Worm (Caenorhabditis elegans): ENCODE results near the gene Y38H6A.3.

Y38H6A.3 gene

DNA sequence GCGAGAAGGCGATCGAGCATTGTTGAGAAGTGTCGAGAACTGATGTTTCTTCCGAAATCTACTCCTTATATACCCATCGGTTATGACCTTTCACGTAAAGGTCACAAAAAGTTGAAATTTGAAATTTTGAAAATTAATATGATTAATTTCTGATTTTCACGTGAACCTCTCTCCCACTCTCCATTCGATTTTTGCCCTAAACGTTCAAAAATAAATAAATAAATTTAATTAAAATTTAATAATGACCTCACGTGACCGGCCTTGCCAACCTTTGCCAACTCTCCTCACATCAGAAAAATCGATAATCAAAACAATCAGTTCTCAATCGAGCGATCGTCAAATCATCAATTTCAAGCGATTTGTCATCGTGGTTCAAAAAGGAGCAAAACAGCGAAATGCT is 27.5 kb upstream of the Y38H6A.3 start, which contains the start of gene Y113G7C.1:
Gene Y113G7C.1 (plus strand): TSS at position 301 of the 400 bp plus-strand sequence.
- no peak for TF ChIP-seq nhr-43 (tag; optimal IDR thresholded peaks at IDR 0.05; ENCODE audit: poor library complexity, severe bottlenecking)
- no peak for TF ChIP-seq unc-39 (tag; optimal IDR thresholded peaks at IDR 0.05)
- TF ChIP-seq nhr-67 (tag; optimal IDR thresholded peaks at IDR 0.05) = no peak
- TF ChIP-seq ceh-28 (tag; optimal IDR thresholded peaks at IDR 0.05) = no peak
- no peak for TF ChIP-seq lin-15B (tag; optimal IDR thresholded peaks at IDR 0.05)
- no peak for TF ChIP-seq egl-27 (tag; optimal IDR thresholded peaks at IDR 0.05)
- no peak for TF ChIP-seq nhr-23 (tag; optimal IDR thresholded peaks at IDR 0.05)
- no peak for TF ChIP-seq elt-1 (tag; optimal IDR thresholded peaks at IDR 0.05)
- no peak for TF ChIP-seq mdl-1 (tag; optimal IDR thresholded peaks at IDR 0.05)
- no peak for TF ChIP-seq ceh-82 (tag; optimal IDR thresholded peaks at IDR 0.05)
- TF ChIP-seq nhr-237 (tag; optimal IDR thresholded peaks at IDR 0.05) = no peak
- TF ChIP-seq skn-1 (tag; optimal IDR thresholded peaks at IDR 0.05) = no peak
- TF ChIP-seq egl-5 (tag; optimal IDR thresholded peaks at IDR 0.05) = no peak
- TF ChIP-seq nfya-1 (tag; optimal IDR thresholded peaks at IDR 0.05; ENCODE audit: insufficient read depth) = no peak
- TF ChIP-seq nhr-76 (tag; optimal IDR thresholded peaks at IDR 0.05) = no peak

- TF ChIP-seq nhr-25 (tag; optimal IDR thresholded peaks at IDR 0.05) = no peak
- TF ChIP-seq fkh-10 (GFP tag; optimal IDR thresholded peaks at IDR 0.05) = no peak
- no peak for TF ChIP-seq snpc-4 (tag; optimal IDR thresholded peaks at IDR 0.05)
- no peak for TF ChIP-seq lsy-12 (tag; optimal IDR thresholded peaks at IDR 0.05)
These were observed 19.6 kb upstream of the Y38H6A.3 start, which contains the start of gene Y38H6A.1 for ce11 chrV:20325417-20325816. Y38H6A.1 (plus strand) TSS chrV:20325717.

DNA sequence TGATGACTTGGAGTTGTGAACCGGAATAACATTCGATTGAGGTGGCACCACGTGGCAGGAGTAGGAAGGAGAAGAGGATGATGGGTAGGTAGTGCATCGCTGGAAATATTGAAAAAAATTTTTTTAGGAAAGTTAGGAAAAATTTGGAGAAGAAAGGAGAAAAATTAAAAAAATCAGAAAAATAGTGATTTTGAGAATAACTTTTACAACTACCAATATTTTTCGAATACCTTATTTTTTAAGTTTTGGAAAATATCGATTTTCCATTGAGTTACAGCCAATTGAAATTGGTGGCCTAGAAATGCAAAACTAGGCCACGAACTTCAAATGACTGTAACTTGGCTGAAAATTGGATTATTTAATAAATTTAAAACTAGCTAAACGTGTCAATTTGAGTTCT is 9.7 kb upstream of the Y38H6A.3 start, which contains the start of gene Y38H6A.5:
Gene Y38H6A.5 (minus strand): TSS at position 101 of the 400 bp plus-strand sequence.
- no peak for TF ChIP-seq ceh-82 (tag; optimal IDR thresholded peaks at IDR 0.05)
- no peak for TF ChIP-seq nhr-67 (tag; optimal IDR thresholded peaks at IDR 0.05)
- TF ChIP-seq zag-1 (tag; optimal IDR thresholded peaks at IDR 0.05) = no peak
- no peak for TF ChIP-seq ceh-9 (tag; optimal IDR thresholded peaks at IDR 0.05)
- TF ChIP-seq ztf-4 (tag; optimal IDR thresholded peaks at IDR 0.05) = no peak
- no peak for TF ChIP-seq egl-5 (tag; optimal IDR thresholded peaks at IDR 0.05)
- TF ChIP-seq ztf-11 (tag; optimal IDR thresholded peaks at IDR 0.05) = no peak

ce11 chrV:20338020-20338419 is 7.0 kb upstream of the Y38H6A.3 start:
- TF ChIP-seq snpc-4 (tag; optimal IDR thresholded peaks at IDR 0.05) = no peak
- no peak for TF ChIP-seq ZK546.5 (tag; optimal IDR thresholded peaks at IDR 0.05)

DNA sequence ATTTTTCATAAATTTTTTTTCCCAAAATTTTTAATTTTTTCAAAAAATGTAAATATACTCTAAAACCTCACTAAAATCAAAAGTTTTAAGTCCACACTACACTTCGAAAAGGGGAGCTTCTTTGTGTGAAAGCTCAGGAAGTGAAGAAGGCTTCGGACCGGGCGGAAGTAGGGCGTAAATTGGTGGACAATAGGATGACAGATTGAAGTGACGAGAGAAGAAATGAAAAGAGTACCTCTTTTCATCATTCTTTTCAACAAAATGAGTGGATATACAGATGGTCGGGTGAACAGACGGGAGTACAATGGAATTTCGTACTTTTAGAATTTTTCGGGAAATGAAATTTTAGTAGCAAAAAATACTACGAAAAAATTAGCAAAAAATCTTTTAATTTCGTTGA is 6.1 kb upstream of the Y38H6A.3 start:
- TF ChIP-seq fkh-10 (GFP tag; optimal IDR thresholded peaks at IDR 0.05) (peak; percentile 65), hmg-11 (tag; optimal IDR thresholded peaks at IDR 0.05) (no peak), daf-12 (tag; optimal IDR thresholded peaks at IDR 0.05) (no peak), ztf-4 (tag; optimal IDR thresholded peaks at IDR 0.05) (no peak), R02D3.7 (tag; optimal IDR thresholded peaks at IDR 0.05) (no peak), egl-5 (tag; optimal IDR thresholded peaks at IDR 0.05) (no peak), ceh-9 (tag; optimal IDR thresholded peaks at IDR 0.05) (no peak)

DNA sequence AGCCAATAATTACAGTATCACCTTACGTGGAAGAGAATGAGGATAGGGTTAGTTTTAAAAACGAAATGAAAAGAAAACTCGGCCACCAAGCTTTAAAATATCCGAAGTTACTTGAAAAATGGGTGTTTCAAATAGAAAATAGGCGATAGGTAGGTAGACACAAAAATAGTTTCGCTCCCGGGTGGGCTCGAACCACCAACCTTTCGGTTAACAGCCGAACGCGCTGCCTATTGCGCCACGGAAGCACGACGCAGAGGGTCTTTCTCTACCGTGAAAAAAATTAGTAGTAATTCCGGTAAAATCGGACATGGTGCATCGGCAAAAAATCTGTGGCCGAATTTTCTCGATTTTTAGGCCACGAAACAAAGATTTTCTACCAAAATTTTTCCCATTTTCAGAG is 2.6 kb downstream of the Y38H6A.3 start:
- TF ChIP-seq ceh-28 (tag; optimal IDR thresholded peaks at IDR 0.05) (no peak), ztf-11 (tag; optimal IDR thresholded peaks at IDR 0.05) (no peak), aly-2 (tag; optimal IDR thresholded peaks at IDR 0.05) (no peak), elt-1 (tag; optimal IDR thresholded peaks at IDR 0.05) (no peak)

- no peak for TF ChIP-seq nhr-43 (tag; optimal IDR thresholded peaks at IDR 0.05; ENCODE audit: poor library complexity, severe bottlenecking)
- TF ChIP-seq elt-1 (tag; optimal IDR thresholded peaks at IDR 0.05) = no peak
- no peak for TF ChIP-seq nhr-11 (tag; optimal IDR thresholded peaks at IDR 0.05)
These were observed 5.4 kb downstream of the Y38H6A.3 start for ce11 chrV:20350382-20350781.

DNA sequence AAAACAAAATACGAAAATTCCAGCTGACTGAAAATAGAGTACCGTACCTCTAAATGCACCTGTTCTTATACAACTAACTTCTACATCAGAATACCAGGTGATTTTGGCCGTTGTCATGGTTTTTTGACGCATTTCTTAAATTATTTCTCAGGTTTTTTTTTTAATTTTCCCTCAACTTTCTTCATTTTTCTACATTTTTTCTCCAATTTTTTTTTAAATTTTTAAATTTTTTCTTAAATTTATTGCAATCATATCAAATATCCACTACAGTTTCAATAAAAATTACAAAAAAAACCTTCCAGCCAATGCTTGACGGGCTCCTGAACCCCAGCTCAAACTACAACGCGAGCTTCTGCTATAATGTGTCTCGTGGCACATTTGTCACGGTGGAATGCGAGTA is 6.2 kb downstream of the Y38H6A.3 start, which contains the start of gene K02E2.1:
Gene K02E2.1 (plus strand): TSS at position 301 of the 400 bp plus-strand sequence.
- no peak for TF ChIP-seq nhr-28 (tag; optimal IDR thresholded peaks at IDR 0.05)
- TF ChIP-seq sea-2 (GFP tag; optimal IDR thresholded peaks at IDR 0.05) = no peak
- no peak for TF ChIP-seq skn-1 (tag; optimal IDR thresholded peaks at IDR 0.05)
- TF ChIP-seq mml-1 (tag; optimal IDR thresholded peaks at IDR 0.05) = no peak
- no peak for TF ChIP-seq lsy-12 (tag; optimal IDR thresholded peaks at IDR 0.05)
- TF ChIP-seq ceh-16 (tag; optimal IDR thresholded peaks at IDR 0.05) = no peak
- TF ChIP-seq nfya-1 (tag; optimal IDR thresholded peaks at IDR 0.05; ENCODE audit: insufficient read depth) = no peak

All from whole organism, L3 larva.